Worm (Caenorhabditis elegans) whole organism, L4 larva: ENCODE measurements around the gene Y36E3A.2.

ENCODE experiments used
- F26F4.8 ChIP-seq: fragments of 200-800 bp; sonication (Bioruptor generic); conservative IDR thresholded peaks from 2 replicates; pipeline ENCODE4 v1.3.6; 2022; ENCODE audit warnings: missing genetic modification characterization, missing compliant biosample characterization
- T20F7.1 ChIP-seq: fragments of 200-800 bp; sonication (Bioruptor generic); optimal IDR thresholded peaks from 2 replicates; lab custom pipeline; 2018; ENCODE audit warnings: mild to moderate bottlenecking, missing genetic modification characterization, missing compliant biosample characterization
- T26A8.4 ChIP-seq: fragments of 200-800 bp; sonication (Bioruptor generic); IDR thresholded peaks from 2 replicates; pipeline ENCODE4 v1.3.6; 2022; ENCODE audit warnings: missing genetic modification characterization, missing compliant biosample characterization
- Y5F2A.4 ChIP-seq: fragments of 200-800 bp; sonication (Bioruptor generic); optimal IDR thresholded peaks from 2 replicates; lab custom pipeline; 2018; ENCODE audit warnings: mild to moderate bottlenecking, missing genetic modification characterization, missing compliant biosample characterization
- Y75B8A.6 ChIP-seq: fragments of 200-800 bp; sonication (Bioruptor generic); IDR thresholded peaks from 2 replicates; pipeline ENCODE4 v1.3.6; 2022; ENCODE audit warnings: missing genetic modification reagents, missing genetic modification characterization, missing compliant biosample characterization
- ZK337.2 ChIP-seq: fragments of 200-800 bp; sonication (Bioruptor generic); IDR thresholded peaks from 2 replicates; pipeline ENCODE4 v1.3.6; 2022; ENCODE audit warnings: missing genetic modification reagents, missing genetic modification characterization, missing compliant biosample characterization
- aly-2 ChIP-seq: sonication (generic microtip); optimal IDR thresholded peaks from 2 replicates; lab custom pipeline; 2018; ENCODE audit warnings: missing biosample characterization, missing genetic modification characterization
- ama-1 ChIP-seq: fragments of 150-350 bp; optimal IDR thresholded peaks from 2 replicates; lab custom pipeline; 2014; ENCODE audit warnings: inconsistent platforms, mixed read lengths
- arid-1 ChIP-seq: fragments of 200-800 bp; sonication (Bioruptor generic); conservative IDR thresholded peaks from 2 replicates; pipeline ENCODE4 v1.3.6; 2022; ENCODE audit warnings: missing genetic modification reagents, missing genetic modification characterization, missing compliant biosample characterization
- daf-12 ChIP-seq: fragments of 150-350 bp; optimal IDR thresholded peaks from 2 replicates; lab custom pipeline; 2014; ENCODE audit warnings: missing biosample characterization, missing genetic modification reagents, missing genetic modification characterization
- daf-16 ChIP-seq, 3 experiments: sonication (generic microtip); optimal IDR thresholded peaks; 2 replicates each; lab custom pipeline; 2016 to 2017; ENCODE audit warnings: missing genetic modification characterization in 3 of 3, missing genetic modification reagents in 3 of 3, mild to moderate bottlenecking in 2 of 3, missing compliant biosample characterization in 2 of 3, missing biosample characterization in 1 of 3, moderate library complexity in 1 of 3
- dmd-8 ChIP-seq: fragments of 200-800 bp; sonication (Bioruptor generic); IDR thresholded peaks from 2 replicates; pipeline ENCODE4 v1.3.6; 2022; ENCODE audit warnings: missing genetic modification characterization, missing compliant biosample characterization
- dpl-1 ChIP-seq: fragments of 150-350 bp; optimal IDR thresholded peaks from 2 replicates; lab custom pipeline; 2014; ENCODE audit warnings: missing biosample characterization, missing genetic modification reagents, missing genetic modification characterization
- duxl-1 ChIP-seq: sonication (generic microtip); optimal IDR thresholded peaks from 2 replicates; lab custom pipeline; 2016; ENCODE audit warnings: mild to moderate bottlenecking, missing genetic modification characterization, moderate library complexity, missing compliant biosample characterization; ENCODE audit not compliant: poor library complexity
- egl-43 ChIP-seq: fragments of 200-800 bp; sonication (Bioruptor generic); IDR thresholded peaks from 2 replicates; pipeline ENCODE4 v1.3.6; 2022; ENCODE audit warnings: missing genetic modification reagents, missing genetic modification characterization, missing compliant biosample characterization
- fos-1 ChIP-seq: fragments of 150-350 bp; optimal IDR thresholded peaks from 2 replicates; lab custom pipeline; 2014; ENCODE audit warnings: missing biosample characterization, missing genetic modification characterization
- hlh-11 ChIP-seq: fragments of 200-800 bp; sonication (Bioruptor generic); optimal IDR thresholded peaks from 2 replicates; lab custom pipeline; 2018; ENCODE audit warnings: mild to moderate bottlenecking, missing genetic modification characterization, missing compliant biosample characterization
- hmg-1.1 ChIP-seq: fragments of 200-800 bp; sonication (Bioruptor generic); IDR thresholded peaks from 2 replicates; pipeline ENCODE4 v1.3.6; 2022; ENCODE audit warnings: missing genetic modification reagents, missing genetic modification characterization, missing compliant biosample characterization
- jun-1 ChIP-seq: fragments of 150-350 bp; optimal IDR thresholded peaks from 2 replicates; lab custom pipeline; 2014; ENCODE audit warnings: missing biosample characterization, missing genetic modification reagents, missing genetic modification characterization
- lin-1 ChIP-seq: fragments of 200-800 bp; sonication (Bioruptor generic); IDR thresholded peaks from 2 replicates; pipeline ENCODE4 v1.3.6; 2022; ENCODE audit warnings: missing genetic modification reagents, missing genetic modification characterization, missing compliant biosample characterization
- lin-38 ChIP-seq: fragments of 200-800 bp; sonication (Bioruptor generic); IDR thresholded peaks from 2 replicates; pipeline ENCODE4 v1.3.6; 2022; ENCODE audit warnings: missing genetic modification reagents, missing genetic modification characterization, missing compliant biosample characterization
- mdl-1 ChIP-seq, 2 experiments: fragments of 150-350 bp in 1 of 2; sonication (generic microtip) in 1 of 2; optimal IDR thresholded peaks; 2 replicates each; lab custom pipeline; 2014 to 2017; ENCODE audit warnings: missing biosample characterization in 2 of 2, missing genetic modification characterization in 2 of 2
- mdt-29 ChIP-seq: fragments of 200-800 bp; sonication (Bioruptor generic); IDR thresholded peaks from 2 replicates; pipeline ENCODE4 v1.3.6; 2022; ENCODE audit warnings: missing genetic modification reagents, missing genetic modification characterization, missing compliant biosample characterization
- mxl-3 ChIP-seq: fragments of 200-800 bp; sonication (Bioruptor generic); optimal IDR thresholded peaks from 2 replicates; lab custom pipeline; 2018; ENCODE audit warnings: mild to moderate bottlenecking, missing genetic modification characterization, missing compliant biosample characterization
- nhr-28 ChIP-seq: fragments of 150-350 bp; optimal IDR thresholded peaks from 2 replicates; lab custom pipeline; 2014; ENCODE audit warnings: missing biosample characterization, missing genetic modification characterization
- nhr-48 ChIP-seq: sonication (generic microtip); optimal IDR thresholded peaks from 2 replicates; lab custom pipeline; 2016; ENCODE audit warnings: mild to moderate bottlenecking, missing genetic modification characterization, missing compliant biosample characterization
- nhr-6 ChIP-seq: fragments of 150-350 bp; optimal IDR thresholded peaks from 2 replicates; lab custom pipeline; 2014; ENCODE audit warnings: missing biosample characterization, missing genetic modification characterization
- nhr-77 ChIP-seq: fragments of 150-350 bp; optimal IDR thresholded peaks from 2 replicates; lab custom pipeline; 2014; ENCODE audit warnings: missing biosample characterization, missing genetic modification characterization
- pqm-1 ChIP-seq: sonication (generic microtip); optimal IDR thresholded peaks from 2 replicates; lab custom pipeline; 2017; ENCODE audit warnings: missing biosample characterization, missing genetic modification characterization
- sdz-12 ChIP-seq: fragments of 200-800 bp; sonication (Bioruptor generic); optimal IDR thresholded peaks from 2 replicates; lab custom pipeline; 2018; ENCODE audit warnings: mild to moderate bottlenecking, missing genetic modification characterization, missing compliant biosample characterization
- set-16 ChIP-seq: fragments of 200-800 bp; sonication (Bioruptor generic); IDR thresholded peaks from 2 replicates; pipeline ENCODE4 v1.3.6; 2022; ENCODE audit warnings: missing genetic modification reagents, missing genetic modification characterization, missing compliant biosample characterization
- spr-1 ChIP-seq: sonication (generic microtip); optimal IDR thresholded peaks from 2 replicates; lab custom pipeline; 2016; ENCODE audit warnings: mild to moderate bottlenecking, missing genetic modification characterization, missing compliant biosample characterization
- tra-1 ChIP-seq: fragments of 200-800 bp; sonication (Bioruptor generic); IDR thresholded peaks from 2 replicates; pipeline ENCODE4 v1.3.6; 2022; ENCODE audit warnings: missing genetic modification reagents, missing genetic modification characterization, missing compliant biosample characterization
- unc-62 ChIP-seq, 3 experiments: fragments of 150-350 bp in 1 of 3; sonication (generic microtip); optimal IDR thresholded peaks in 2 of 3; peaks in 1 of 3; 1 replicate in 1 of 3; 2 replicates in 2 of 3; lab custom pipeline; 2014 to 2017; ENCODE audit warnings: missing biosample characterization in 3 of 3, missing genetic modification characterization in 3 of 3, missing genetic modification reagents in 3 of 3, missing genotype in 1 of 3
- zfp-2 ChIP-seq: sonication (generic microtip); optimal IDR thresholded peaks from 2 replicates; lab custom pipeline; 2016; ENCODE audit warnings: mild to moderate bottlenecking, missing genetic modification characterization, missing compliant biosample characterization
- zip-2 ChIP-seq: fragments of 150-350 bp; optimal IDR thresholded peaks from 2 replicates; lab custom pipeline; 2014; ENCODE audit warnings: missing biosample characterization, missing genetic modification characterization
- ztf-11 ChIP-seq: fragments of 150-350 bp; optimal IDR thresholded peaks from 2 replicates; lab custom pipeline; 2014; ENCODE audit warnings: missing biosample characterization, missing genetic modification characterization
- ztf-7 ChIP-seq: fragments of 150-350 bp; optimal IDR thresholded peaks from 2 replicates; lab custom pipeline; 2014; ENCODE audit warnings: missing biosample characterization, missing genetic modification characterization

Gene Y36E3A.2

ce11 chrV:15436133-15436532 lies 10.3 kb downstream of the Y36E3A.2 start (continued):
- no peak for TF ChIP-seq mdl-1 (tag; optimal IDR thresholded peaks at IDR 0.05; lab: Kevin White, UChicago)
- TF ChIP-seq T26A8.4 (GFP tag; lab: Robert Waterston, UW): no peak
- TF ChIP-seq egl-43: no peak
- no peak for TF ChIP-seq lin-1 (GFP tag; lab: Robert Waterston, UW)
- no peak for TF ChIP-seq F26F4.8 (GFP tag; lab: Robert Waterston, UW)
- peak; percentile 66 for TF ChIP-seq nhr-6 (tag; lab: Kevin White, UChicago)
- no peak for TF ChIP-seq fos-1 (tag; lab: Kevin White, UChicago)
- TF ChIP-seq spr-1 (tag; lab: Kevin White, UChicago): no peak
- TF ChIP-seq nhr-48: peak; percentile 25

ce11 chrV:15442384-15442783 lies 16.5 kb downstream of the Y36E3A.2 start:
- TF ChIP-seq set-16 (GFP tag; lab: Robert Waterston, UW): no peak

- no peak for TF ChIP-seq Y75B8A.6 (GFP tag; lab: Robert Waterston, UW)
These were observed 17.9 kb downstream of the Y36E3A.2 start, which contains the start of gene T26H5.10 for ce11 chrV:15443708-15444107. Gene T26H5.10, minus strand, starts transcription at chrV:15443808.

DNA sequence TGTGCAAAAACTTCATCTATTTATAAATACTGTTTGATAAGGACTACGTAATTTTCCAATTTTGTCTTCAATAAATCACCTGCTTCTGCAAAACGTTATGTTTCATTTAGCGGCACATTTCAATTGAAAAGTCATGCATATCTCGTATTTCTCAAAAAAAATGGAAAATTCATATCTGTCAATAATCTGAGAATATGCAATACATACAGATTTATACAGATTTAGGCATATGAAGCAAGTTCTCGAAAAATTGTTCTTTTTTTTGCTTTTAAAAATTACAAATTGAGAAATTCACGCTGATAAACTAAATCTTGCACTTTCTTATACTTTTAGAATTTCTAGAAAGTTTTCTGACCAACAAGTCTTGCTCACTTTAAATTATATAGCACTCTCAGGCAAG lies 18.3 kb downstream of the Y36E3A.2 start, which contains the start of gene T26H5.11:
Gene T26H5.11 (minus strand): TSS at position 101 of the 400 bp plus-strand sequence.
- no peak for TF ChIP-seq egl-43
- TF ChIP-seq dmd-8 (GFP tag; lab: Robert Waterston, UW): no peak
- no peak for TF ChIP-seq ZK337.2 (GFP tag; lab: Robert Waterston, UW)
- no peak for TF ChIP-seq ztf-11 (tag; lab: Kevin White, UChicago)

- TF ChIP-seq T20F7.1 (GFP tag; lab: Kevin White, UChicago): no peak
- TF ChIP-seq nhr-28: peak; percentile 45
- no peak for TF ChIP-seq daf-16 (GFP tag; optimal IDR thresholded peaks at IDR 0.05; lab: Kevin White, UChicago)
- TF ChIP-seq daf-16 (tag; optimal IDR thresholded peaks at IDR 0.05; lab: Kevin White, UChicago): peak; percentile 39
- TF ChIP-seq hlh-11 (tag; lab: Kevin White, UChicago): no peak
- peak; percentile 12 for TF ChIP-seq pqm-1 (tag; lab: Kevin White, UChicago)
- peak in 1 of 2 experiments; percentile 92 for TF ChIP-seq unc-62 (GFP tag; optimal IDR thresholded peaks at IDR 0.05 in 1 of 2; lab: Kevin White, UChicago)
- no peak for TF ChIP-seq unc-62 (tag; optimal IDR thresholded peaks at IDR 0.05; lab: Kevin White, UChicago)
- TF ChIP-seq, all 104 proteins: peak for 4
These were observed 18.8 kb downstream of the Y36E3A.2 start, which contains the start of gene T26H5.9 for ce11 chrV:15444615-15445014. Gene T26H5.9, plus strand, starts transcription at chrV:15444916.

DNA sequence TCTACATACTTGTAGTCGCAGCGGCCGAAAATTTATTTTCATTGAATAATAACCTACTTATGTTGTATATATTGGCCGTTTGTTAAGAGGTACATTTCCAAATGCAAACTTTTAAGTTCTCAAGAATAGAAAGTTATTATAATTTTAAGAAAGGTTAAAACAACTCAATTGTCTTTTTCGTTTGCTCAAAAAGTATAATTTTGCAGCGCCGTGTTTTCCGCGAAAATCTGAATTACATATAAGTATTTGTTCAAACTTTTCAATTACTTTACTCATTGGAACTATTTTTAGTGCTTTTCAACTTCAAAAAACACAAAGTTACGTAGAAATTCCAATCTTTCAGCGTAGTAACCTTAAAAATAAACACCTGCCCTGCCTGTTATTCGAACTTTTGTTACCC lies 19.6 kb downstream of the Y36E3A.2 start, which contains the start of gene srh-239:
Gene srh-239 (plus strand): TSS at position 301 of the 400 bp plus-strand sequence.
- TF ChIP-seq unc-62 (GFP tag; optimal IDR thresholded peaks at IDR 0.05 in 1 of 2; lab: Kevin White, UChicago) (no peak), unc-62 (tag; optimal IDR thresholded peaks at IDR 0.05; lab: Kevin White, UChicago) (no peak), tra-1 (no peak), daf-12 (no peak), duxl-1 (tag; lab: Kevin White, UChicago) (no peak), nhr-77 (tag; lab: Kevin White, UChicago) (no peak), mdt-29 (no peak), dpl-1 (no peak)
- TF ChIP-seq, all 104 proteins: peak for 0

DNA sequence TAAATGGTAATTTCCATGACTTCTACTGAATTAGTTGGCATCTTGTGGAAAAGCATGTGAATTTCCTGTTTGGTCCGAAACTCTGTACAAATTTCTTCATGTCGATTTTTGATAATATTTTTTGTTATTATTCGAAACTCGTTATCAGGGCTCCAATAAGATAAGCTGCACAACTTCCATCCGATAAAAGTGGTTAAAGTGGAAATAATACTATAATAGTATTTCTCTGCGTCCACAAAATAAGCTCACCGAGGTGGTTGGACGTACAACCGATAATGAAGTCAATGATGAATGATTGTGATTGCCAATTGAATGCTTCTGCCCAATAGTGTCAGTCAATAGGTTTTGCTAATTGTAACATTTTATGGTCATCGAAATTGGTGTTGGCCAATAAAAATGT lies 22.6 kb downstream of the Y36E3A.2 start, which contains the start of gene T26H5.4:
Gene T26H5.4 (minus strand): TSS at position 294 of the 400 bp plus-strand sequence.
- no peak for TF ChIP-seq mxl-3 (GFP tag; lab: Kevin White, UChicago)
- TF ChIP-seq spr-1 (tag; lab: Kevin White, UChicago): no peak
- TF ChIP-seq ama-1 (lab: Kevin White, UChicago): no peak
- TF ChIP-seq hmg-1.1 (GFP tag; lab: Robert Waterston, UW): no peak
- TF ChIP-seq nhr-6 (tag; lab: Kevin White, UChicago): no peak
- TF ChIP-seq aly-2 (tag; lab: Kevin White, UChicago): no peak
- TF ChIP-seq sdz-12: no peak
- TF ChIP-seq hlh-11 (tag; lab: Kevin White, UChicago): no peak
- no peak for TF ChIP-seq dmd-8 (GFP tag; lab: Robert Waterston, UW)
- TF ChIP-seq jun-1 (tag; lab: Kevin White, UChicago): no peak
- no peak for TF ChIP-seq arid-1 (GFP tag; lab: Robert Waterston, UW)
- TF ChIP-seq nhr-28: peak; percentile 18
- peak; percentile 21 for TF ChIP-seq pqm-1 (tag; lab: Kevin White, UChicago)
- TF ChIP-seq lin-38: no peak
- TF ChIP-seq ztf-7 (tag; lab: Kevin White, UChicago): no peak
- TF ChIP-seq duxl-1 (tag; lab: Kevin White, UChicago): no peak
- TF ChIP-seq zip-2 (tag; lab: Kevin White, UChicago): no peak
- no peak for TF ChIP-seq Y5F2A.4 (GFP tag; lab: Kevin White, UChicago)
- TF ChIP-seq zfp-2 (tag; lab: Kevin White, UChicago): no peak
- TF ChIP-seq T20F7.1 (GFP tag; lab: Kevin White, UChicago): no peak
